Fruit fly (Drosophila melanogaster) whole organism, adult: ENCODE results near the gene CycJ.

ENCODE experiments used
- CG11617 ChIP-seq: fragments of 200-800 bp; sonication (Bioruptor generic); optimal IDR thresholded peaks from 2 replicates; lab custom pipeline; 2017; ENCODE audit warnings: mild to moderate bottlenecking, missing biosample characterization, missing genetic modification reagents, missing genetic modification characterization
- CG14711 ChIP-seq: fragments of 200-800 bp; sonication (Bioruptor generic); optimal IDR thresholded peaks from 2 replicates; lab custom pipeline; 2018; ENCODE audit warnings: missing biosample characterization, mild to moderate bottlenecking, missing genetic modification characterization, moderate library complexity
- CG1620 ChIP-seq: fragments of 200-800 bp; sonication (Bioruptor generic); optimal IDR thresholded peaks from 2 replicates; lab custom pipeline; 2016; ENCODE audit warnings: missing biosample characterization, missing genetic modification characterization
- CG7045 ChIP-seq: fragments of 200-800 bp; sonication (Bioruptor generic); optimal IDR thresholded peaks from 2 replicates; lab custom pipeline; 2017; ENCODE audit warnings: missing biosample characterization, mild to moderate bottlenecking, missing genetic modification characterization
- CG7101 ChIP-seq: fragments of 200-800 bp; sonication (Bioruptor generic); optimal IDR thresholded peaks from 2 replicates; lab custom pipeline; 2018; ENCODE audit warnings: missing biosample characterization, mild to moderate bottlenecking, missing genetic modification characterization, moderate library complexity
- Clk ChIP-seq: fragments of 200-800 bp; sonication (Bioruptor generic); optimal IDR thresholded peaks from 2 replicates; lab custom pipeline; 2017; ENCODE audit warnings: missing biosample characterization, missing genetic modification characterization
- Mnt ChIP-seq: fragments of 200-800 bp; sonication (Bioruptor generic); optimal IDR thresholded peaks from 2 replicates; lab custom pipeline; 2016; ENCODE audit warnings: missing biosample characterization, mild to moderate bottlenecking, missing genetic modification characterization
- bab1 ChIP-seq: fragments of 200-800 bp; sonication (Bioruptor generic); optimal IDR thresholded peaks from 3 replicates; lab custom pipeline; 2019; ENCODE audit warnings: missing biosample characterization, mild to moderate bottlenecking, missing genetic modification characterization, moderate library complexity
- cic ChIP-seq: fragments of 200-800 bp; sonication (Bioruptor generic); optimal IDR thresholded peaks from 2 replicates; lab custom pipeline; 2017; ENCODE audit warnings: missing biosample characterization, mild to moderate bottlenecking, missing genetic modification characterization, moderate library complexity
- kay ChIP-seq: fragments of 200-800 bp; sonication (Bioruptor generic); peaks from one replicate; lab custom pipeline; 2016; ENCODE audit warnings: missing biosample characterization, missing genetic modification characterization, borderline replicate concordance
- ovo ChIP-seq: fragments of 200-800 bp; sonication (Bioruptor generic); optimal IDR thresholded peaks from 2 replicates; lab custom pipeline; 2016; ENCODE audit warnings: missing biosample characterization, missing genetic modification characterization
- pad ChIP-seq: fragments of 200-800 bp; sonication (Bioruptor generic); optimal IDR thresholded peaks from 3 replicates; lab custom pipeline; 2017; ENCODE audit warnings: missing biosample characterization, missing genetic modification characterization, mild to moderate bottlenecking, moderate library complexity, missing genetic modification reagents
- tj ChIP-seq: fragments of 200-800 bp; sonication (Bioruptor generic); optimal IDR thresholded peaks from 3 replicates; lab custom pipeline; 2017; ENCODE audit warnings: missing biosample characterization, mild to moderate bottlenecking, missing genetic modification characterization, moderate library complexity
- toe ChIP-seq: fragments of 200-800 bp; sonication (Bioruptor generic); optimal IDR thresholded peaks from 2 replicates; lab custom pipeline; 2016; ENCODE audit warnings: missing biosample characterization, missing genetic modification characterization

DNA sequence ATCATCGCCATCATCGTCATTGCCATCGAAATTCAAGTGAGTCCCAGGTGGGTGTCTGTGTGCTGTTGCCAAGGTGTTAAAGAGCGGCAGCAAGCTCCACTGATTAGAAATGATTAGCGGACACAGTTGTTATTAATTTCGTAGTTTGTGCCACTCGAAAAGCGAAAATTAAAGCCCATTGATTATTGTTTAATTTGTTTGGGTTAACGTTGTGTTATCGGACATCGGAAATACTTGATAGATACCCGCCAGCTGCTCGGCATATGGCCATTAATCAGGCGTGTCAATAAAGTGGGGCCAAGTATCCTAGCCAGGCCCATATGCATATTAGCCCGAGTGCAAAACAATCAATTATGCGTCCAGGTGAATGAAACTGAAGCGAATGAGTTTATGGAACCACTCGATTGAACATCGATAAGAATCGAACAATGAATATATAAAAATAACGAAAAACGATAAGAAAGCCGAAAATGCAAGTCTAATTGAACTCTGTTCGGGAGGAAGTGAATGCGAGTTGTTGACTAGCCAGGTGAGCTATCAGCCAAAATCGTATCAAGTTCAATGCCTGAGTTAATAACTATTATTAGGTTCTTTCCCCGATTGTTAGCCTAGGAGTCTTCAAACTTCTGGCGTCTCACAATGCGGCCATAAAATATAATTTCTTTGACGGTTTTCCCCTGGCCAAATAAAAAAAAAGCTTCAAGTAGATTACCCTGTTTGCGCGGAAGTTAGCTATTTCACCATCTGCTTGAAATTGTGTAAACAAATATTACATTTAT, 30.5 kb upstream of the CycJ start:
- TF ChIP-seq CG7045 (GFP tag; lab: Kevin White, UChicago): no peak
- no peak for TF ChIP-seq CG14711 (tag; lab: Kevin White, UChicago)
- no peak for TF ChIP-seq Clk (GFP tag; lab: Kevin White, UChicago)
- TF ChIP-seq toe (GFP tag; lab: Kevin White, UChicago): no peak
- peak; percentile 4 for TF ChIP-seq kay
- no peak for TF ChIP-seq CG7101 (tag; lab: Kevin White, UChicago)
- no peak for TF ChIP-seq bab1 (GFP tag; lab: Kevin White, UChicago)
- TF ChIP-seq CG11617 (GFP tag; lab: Kevin White, UChicago): no peak
- TF ChIP-seq ovo (GFP tag; lab: Kevin White, UChicago): no peak
- no peak for TF ChIP-seq pad (GFP tag; lab: Kevin White, UChicago)
- TF ChIP-seq tj: no peak
- TF ChIP-seq Mnt (GFP tag; lab: Kevin White, UChicago): no peak
- TF ChIP-seq CG1620: no peak
- TF ChIP-seq cic (GFP tag; lab: Kevin White, UChicago): peak; percentile 32
